Worm (Caenorhabditis elegans) whole organism, L2 larva: ENCODE measurements around the gene B0252.3.

Experiments
- C34F6.9 ChIP-seq: fragments of 150-350 bp; optimal IDR thresholded peaks from 2 replicates; lab custom pipeline; 2014; ENCODE audit warnings: missing biosample characterization, missing genetic modification characterization
- F13H6.1 ChIP-seq: sonication (generic microtip); optimal IDR thresholded peaks from 2 replicates; lab custom pipeline; 2016; ENCODE audit warnings: missing genetic modification characterization, missing compliant biosample characterization
- R02D3.7 ChIP-seq: fragments of 150-350 bp; optimal IDR thresholded peaks from 2 replicates; lab custom pipeline; 2014; ENCODE audit warnings: missing biosample characterization, missing genetic modification characterization
- ZK546.5 ChIP-seq: sonication (generic microtip); optimal IDR thresholded peaks from 2 replicates; lab custom pipeline; 2017; ENCODE audit warnings: missing biosample characterization, missing genetic modification characterization
- alr-1 ChIP-seq: fragments of 150-350 bp; optimal IDR thresholded peaks from 2 replicates; lab custom pipeline; 2014; ENCODE audit warnings: missing biosample characterization, missing genetic modification characterization
- aly-2 ChIP-seq: fragments of 150-350 bp; optimal IDR thresholded peaks from 2 replicates; lab custom pipeline; 2014; ENCODE audit warnings: missing biosample characterization, missing genetic modification characterization
- blmp-1 ChIP-seq: sonication (generic microtip); optimal IDR thresholded peaks from 2 replicates; lab custom pipeline; 2017; ENCODE audit warnings: missing genetic modification characterization, mild to moderate bottlenecking, missing compliant biosample characterization, antibody characterized with exemption, moderate library complexity; ENCODE audit not compliant: insufficient read depth
- ceh-16 ChIP-seq: fragments of 150-350 bp; optimal IDR thresholded peaks from 2 replicates; lab custom pipeline; 2014; ENCODE audit warnings: missing biosample characterization, missing genetic modification characterization
- crh-2 ChIP-seq: sonication (generic microtip); optimal IDR thresholded peaks from 2 replicates; lab custom pipeline; 2017; ENCODE audit warnings: missing biosample characterization, missing genetic modification characterization
- egl-27 ChIP-seq: sonication (generic microtip); optimal IDR thresholded peaks from 3 replicates; lab custom pipeline; 2017; ENCODE audit warnings: missing biosample characterization, missing genetic modification reagents, missing genetic modification characterization
- elt-1 ChIP-seq: fragments of 150-350 bp; optimal IDR thresholded peaks from 2 replicates; lab custom pipeline; 2014; ENCODE audit warnings: missing biosample characterization, missing genetic modification characterization
- elt-3 ChIP-seq: sonication (generic microtip); optimal IDR thresholded peaks from 2 replicates; lab custom pipeline; 2017; ENCODE audit warnings: missing biosample characterization, missing genetic modification characterization
- fos-1 ChIP-seq: fragments of 150-350 bp; optimal IDR thresholded peaks from 2 replicates; lab custom pipeline; 2014; ENCODE audit warnings: missing biosample characterization, missing genetic modification characterization
- gmeb-1 ChIP-seq: fragments of 150-350 bp; optimal IDR thresholded peaks from 2 replicates; lab custom pipeline; 2014; ENCODE audit warnings: missing biosample characterization, missing genetic modification characterization
- lin-11 ChIP-seq: fragments of 150-350 bp; sonication (generic microtip); optimal IDR thresholded peaks from 2 replicates; lab custom pipeline; 2014; ENCODE audit warnings: missing biosample characterization, missing genetic modification characterization, inconsistent platforms, mixed read lengths
- lin-13 ChIP-seq: fragments of 150-350 bp; optimal IDR thresholded peaks from 2 replicates; lab custom pipeline; 2014; ENCODE audit warnings: missing biosample characterization, missing genetic modification reagents, missing genetic modification characterization
- lin-39 ChIP-seq: fragments of 150-350 bp; optimal IDR thresholded peaks from 2 replicates; lab custom pipeline; 2014; ENCODE audit warnings: missing biosample characterization, missing genetic modification reagents, missing genetic modification characterization
- lsy-2 ChIP-seq, 2 experiments: fragments of 150-350 bp in 1 of 2; sonication (generic microtip) in 1 of 2; optimal IDR thresholded peaks; 2 replicates each; lab custom pipeline; 2014 to 2017; ENCODE audit warnings: missing biosample characterization in 2 of 2, missing genetic modification characterization in 2 of 2
- mab-5 ChIP-seq: fragments of 150-350 bp; optimal IDR thresholded peaks from 2 replicates; lab custom pipeline; 2014; ENCODE audit warnings: missing biosample characterization, missing genetic modification characterization
- nhr-10 ChIP-seq: sonication (generic microtip); optimal IDR thresholded peaks from 2 replicates; lab custom pipeline; 2017; ENCODE audit warnings: missing biosample characterization, missing genetic modification characterization
- nhr-12 ChIP-seq: fragments of 150-350 bp; optimal IDR thresholded peaks from 2 replicates; lab custom pipeline; 2014; ENCODE audit warnings: missing biosample characterization, missing genetic modification characterization
- nhr-129 ChIP-seq: fragments of 150-350 bp; optimal IDR thresholded peaks from 2 replicates; lab custom pipeline; 2014; ENCODE audit warnings: missing biosample characterization, missing genetic modification characterization
- nhr-21 ChIP-seq: fragments of 150-350 bp; optimal IDR thresholded peaks from 2 replicates; lab custom pipeline; 2014; ENCODE audit warnings: missing biosample characterization, missing genetic modification characterization
- nhr-25 ChIP-seq: fragments of 150-350 bp; sonication (generic microtip); optimal IDR thresholded peaks from 3 replicates; lab custom pipeline; 2014; ENCODE audit warnings: missing biosample characterization, missing genetic modification characterization
- nhr-6 ChIP-seq: fragments of 150-350 bp; optimal IDR thresholded peaks from 2 replicates; lab custom pipeline; 2014; ENCODE audit warnings: missing biosample characterization, missing genetic modification characterization
- sem-4 ChIP-seq: fragments of 150-350 bp; optimal IDR thresholded peaks from 2 replicates; lab custom pipeline; 2014; ENCODE audit warnings: missing biosample characterization, missing genetic modification reagents, missing genetic modification characterization
- sma-3 ChIP-seq: sonication (generic microtip); optimal IDR thresholded peaks from 2 replicates; lab custom pipeline; 2016; ENCODE audit warnings: missing genetic modification reagents, missing genetic modification characterization, missing compliant biosample characterization
- sma-9 ChIP-seq, 2 experiments: fragments of 150-350 bp in 1 of 2; sonication (generic microtip) in 1 of 2; optimal IDR thresholded peaks; 2 replicates each; lab custom pipeline; 2014 to 2016; ENCODE audit warnings: missing genetic modification characterization in 2 of 2, mild to moderate bottlenecking in 1 of 2, missing biosample characterization in 1 of 2, missing compliant biosample characterization in 1 of 2, missing genetic modification reagents in 1 of 2, moderate library complexity in 1 of 2
- snpc-4 ChIP-seq: fragments of 150-350 bp; optimal IDR thresholded peaks from 2 replicates; lab custom pipeline; 2014; ENCODE audit warnings: missing biosample characterization, missing genetic modification characterization
- unc-55 ChIP-seq: fragments of 150-350 bp; sonication (generic microtip); optimal IDR thresholded peaks from 3 replicates; lab custom pipeline; 2014; ENCODE audit warnings: missing biosample characterization, missing genetic modification reagents, missing genetic modification characterization
- unc-62 ChIP-seq: fragments of 150-350 bp; optimal IDR thresholded peaks from 2 replicates; lab custom pipeline; 2014; ENCODE audit warnings: missing biosample characterization, missing genetic modification reagents, missing genetic modification characterization
- zag-1 ChIP-seq: fragments of 150-350 bp; optimal IDR thresholded peaks from 2 replicates; lab custom pipeline; 2014; ENCODE audit warnings: missing biosample characterization, missing genetic modification characterization
- ztf-4 ChIP-seq: fragments of 150-350 bp; optimal IDR thresholded peaks from 2 replicates; lab custom pipeline; 2014; ENCODE audit warnings: missing biosample characterization, missing genetic modification characterization

B0252.3 gene

DNA sequence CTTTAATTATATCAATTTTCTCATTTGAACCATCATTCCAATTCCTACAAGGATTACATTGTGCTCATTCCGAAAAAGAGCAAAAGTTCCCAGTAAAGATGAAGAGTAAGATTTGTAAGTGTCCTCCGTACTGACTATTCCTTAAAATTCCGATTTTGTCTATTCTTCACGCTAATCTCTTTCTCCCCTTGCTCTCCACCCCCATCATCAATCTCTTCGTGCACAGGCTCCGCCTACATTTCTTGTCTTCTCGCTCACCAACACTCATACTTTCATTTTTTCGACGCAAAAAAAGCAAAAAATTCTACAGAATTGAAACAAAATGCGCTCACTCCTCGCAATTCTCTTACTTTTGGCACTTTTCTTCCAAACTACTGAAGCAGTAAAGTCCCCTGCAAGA lies 8.3 kb upstream of the B0252.3 start, which contains the start of gene B0252.8:
Gene B0252.8 (plus strand): TSS at position 292 of the 400 bp plus-strand sequence.
- peak; percentile 2 for TF ChIP-seq C34F6.9 (tag; lab: Kevin White, UChicago)
- TF ChIP-seq mab-5 (tag; lab: Kevin White, UChicago), result peak; percentile 1
- no peak for TF ChIP-seq R02D3.7 (tag; lab: Kevin White, UChicago)
- TF ChIP-seq unc-62 (GFP tag; lab: Kevin White, UChicago), result no peak
- no peak for TF ChIP-seq alr-1 (tag; lab: Kevin White, UChicago)
- TF ChIP-seq fos-1, result no peak
- peak; percentile 52 for TF ChIP-seq unc-55 (GFP tag; lab: Kevin White, UChicago)

DNA sequence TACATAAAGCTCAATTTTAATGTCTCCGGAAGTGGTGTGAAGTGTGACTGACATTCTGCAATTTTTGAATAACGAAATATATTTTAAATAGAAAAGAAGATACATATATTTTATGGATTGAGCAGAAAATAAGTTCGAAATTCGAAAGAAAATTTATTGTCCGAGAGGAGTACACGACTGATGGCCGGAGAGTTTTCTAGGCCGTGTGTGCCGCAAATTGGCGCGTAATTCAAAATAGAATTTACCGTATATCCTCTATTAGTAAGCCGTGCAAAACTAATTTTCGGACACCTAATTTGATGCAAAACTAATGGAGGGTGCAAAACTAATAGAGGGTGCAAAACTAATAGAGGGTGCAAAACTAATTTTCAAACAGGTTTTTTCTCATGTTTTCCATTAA lies 5.8 kb upstream of the B0252.3 start, which contains the start of gene cyn-10:
Gene cyn-10 (minus strand): TSS at position 57 of the 400 bp plus-strand sequence.
- no peak for TF ChIP-seq R02D3.7 (tag; lab: Kevin White, UChicago)
- no peak for TF ChIP-seq lin-39
- TF ChIP-seq egl-27 (tag; lab: Kevin White, UChicago), result no peak
- peak; percentile 7 for TF ChIP-seq blmp-1 (tag; lab: Kevin White, UChicago)
- TF ChIP-seq F13H6.1, result peak; percentile 77
- peak; percentile 96 for TF ChIP-seq sma-9 (GFP tag; optimal IDR thresholded peaks at IDR 0.05; lab: Kevin White, UChicago)
- no peak for TF ChIP-seq sma-9 (tag; optimal IDR thresholded peaks at IDR 0.05; lab: Kevin White, UChicago)
- no peak for TF ChIP-seq aly-2 (tag; lab: Kevin White, UChicago)
- TF ChIP-seq ZK546.5 (tag; lab: Kevin White, UChicago), result no peak
- TF ChIP-seq elt-1 (tag; lab: Kevin White, UChicago), result no peak
- TF ChIP-seq sma-3 (GFP tag; lab: Kevin White, UChicago), result peak; percentile 86
- peak; percentile 59 for TF ChIP-seq C34F6.9 (tag; lab: Kevin White, UChicago)
- TF ChIP-seq nhr-21 (tag; lab: Kevin White, UChicago), result peak; percentile 56
- no peak for TF ChIP-seq ztf-4 (tag; lab: Kevin White, UChicago)
- no peak for TF ChIP-seq unc-62 (GFP tag; lab: Kevin White, UChicago)
- peak; percentile 27 for TF ChIP-seq nhr-129 (tag; lab: Kevin White, UChicago)
- no peak for TF ChIP-seq ceh-16
- peak; percentile 70 to 81 for TF ChIP-seq lsy-2 (tag; optimal IDR thresholded peaks at IDR 0.05; lab: Kevin White, UChicago)
- TF ChIP-seq nhr-6 (tag; lab: Kevin White, UChicago), result peak; percentile 57
- TF ChIP-seq unc-55 (GFP tag; lab: Kevin White, UChicago), result peak; percentile 70
- TF ChIP-seq nhr-12, result no peak
- TF ChIP-seq alr-1 (tag; lab: Kevin White, UChicago), result no peak
- TF ChIP-seq zag-1 (tag; lab: Kevin White, UChicago), result no peak
- TF ChIP-seq lin-13 (GFP tag; lab: Kevin White, UChicago), result peak; percentile 65
- TF ChIP-seq lin-11 (tag; lab: Kevin White, UChicago), result no peak
- peak; percentile 50 for TF ChIP-seq crh-2 (tag; lab: Kevin White, UChicago)
- TF ChIP-seq gmeb-1, result peak; percentile 94
- no peak for TF ChIP-seq nhr-25 (tag; lab: Kevin White, UChicago)
- peak; percentile 49 for TF ChIP-seq snpc-4 (tag; lab: Kevin White, UChicago)

DNA sequence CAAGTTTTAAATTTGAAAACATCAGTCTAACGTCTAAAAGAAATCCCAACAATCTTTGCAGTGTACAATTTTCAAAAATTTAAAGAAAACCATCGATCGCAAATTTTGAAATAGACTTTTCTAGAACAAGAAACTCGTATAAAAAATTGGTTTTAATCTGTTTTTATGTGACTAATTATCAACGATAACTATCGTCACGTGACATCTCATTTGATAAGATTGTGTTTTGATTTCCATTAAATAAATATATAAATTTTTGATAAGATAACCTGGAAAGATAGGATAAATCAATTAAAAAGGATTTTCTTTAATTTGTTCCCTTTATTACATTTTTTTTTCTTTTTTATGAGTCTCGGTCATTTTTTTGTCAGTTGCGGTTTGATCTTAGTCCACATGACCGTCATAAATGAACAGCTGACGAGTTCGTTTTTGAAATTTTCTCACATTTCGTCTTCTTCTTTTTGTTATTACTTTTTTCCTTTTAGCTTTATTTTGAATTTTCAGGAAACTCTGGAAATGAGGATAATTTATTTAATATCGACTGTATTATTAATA lies 2.1 kb upstream of the B0252.3 start, which contains the start of gene asm-1:
Gene asm-1 (plus strand): TSS at position 505 of the 555 bp plus-strand sequence.
- TF ChIP-seq C34F6.9 (tag; lab: Kevin White, UChicago) (peak; percentile 16), elt-3 (no peak)

DNA sequence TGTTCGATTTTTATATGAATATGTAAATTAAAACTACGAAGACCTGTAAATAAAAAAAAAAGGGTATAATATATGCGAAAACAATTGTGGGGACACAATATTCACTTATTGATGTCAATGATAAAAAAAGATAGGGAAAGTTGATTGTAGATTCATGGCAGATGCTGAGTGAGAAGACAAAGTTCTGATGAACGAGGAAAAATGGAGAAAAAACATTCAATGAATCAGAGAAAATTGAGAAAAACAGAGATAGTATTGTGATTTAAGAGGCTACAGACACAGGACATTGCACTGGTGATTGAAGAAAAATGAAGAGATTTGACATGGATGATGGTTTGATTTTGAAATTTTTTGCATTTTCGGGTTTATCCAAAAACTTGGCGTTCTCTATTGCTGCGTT lies 1.1 kb upstream of the B0252.3 start:
- TF ChIP-seq mab-5 (tag; lab: Kevin White, UChicago) (no peak), sma-9 (GFP tag; optimal IDR thresholded peaks at IDR 0.05; lab: Kevin White, UChicago) (no peak), sma-9 (tag; optimal IDR thresholded peaks at IDR 0.05; lab: Kevin White, UChicago) (no peak), fos-1 (peak; percentile 37), F13H6.1 (no peak), nhr-129 (tag; lab: Kevin White, UChicago) (peak; percentile 12), lin-13 (GFP tag; lab: Kevin White, UChicago) (no peak), blmp-1 (tag; lab: Kevin White, UChicago) (peak; percentile 52), nhr-10 (no peak), sem-4 (tag; lab: Kevin White, UChicago) (no peak), C34F6.9 (tag; lab: Kevin White, UChicago) (peak; percentile 32)
